Worm (Caenorhabditis elegans): Measurements from ENCODE around the gene D2023.3.

ce11 chrV:11779310-11779709, 32.5 kb downstream of the D2023.3 start:
- TF ChIP-seq fos-1 (tag; optimal IDR thresholded peaks at IDR 0.05) (no peak), lin-15B (tag; optimal IDR thresholded peaks at IDR 0.05) (no peak), nfya-1 (tag; optimal IDR thresholded peaks at IDR 0.05; ENCODE audit: insufficient read depth) (no peak), pha-4 (tag; optimal IDR thresholded peaks at IDR 0.05) (no peak), pqm-1 (tag; optimal IDR thresholded peaks at IDR 0.05) (no peak), ceh-28 (tag; optimal IDR thresholded peaks at IDR 0.05) (no peak), nhr-28 (tag; optimal IDR thresholded peaks at IDR 0.05) (no peak)
